Worm (Caenorhabditis elegans) whole organism, late embryonic: ENCODE results near the gene ZK381.62.

Source experiments
- C08G9.2 ChIP-seq: sonication (generic microtip); optimal IDR thresholded peaks from 2 replicates; lab custom pipeline; 2016; ENCODE audit warnings: mild to moderate bottlenecking, missing genetic modification characterization, moderate library complexity, missing compliant biosample characterization
- F13H6.1 ChIP-seq: sonication (generic microtip); optimal IDR thresholded peaks from 2 replicates; lab custom pipeline; 2016; ENCODE audit warnings: missing genetic modification characterization, missing compliant biosample characterization
- K02D7.2 ChIP-seq: sonication (generic microtip); optimal IDR thresholded peaks from 2 replicates; lab custom pipeline; 2017; ENCODE audit warnings: mild to moderate bottlenecking, missing genetic modification characterization, missing compliant biosample characterization
- K09A11.1 ChIP-seq: sonication (generic microtip); optimal IDR thresholded peaks from 2 replicates; lab custom pipeline; 2017; ENCODE audit warnings: antibody characterized with exemption, mild to moderate bottlenecking, missing genetic modification characterization, missing compliant biosample characterization; ENCODE audit not compliant: insufficient read depth
- ahr-1 ChIP-seq: sonication (generic microtip); optimal IDR thresholded peaks from 2 replicates; lab custom pipeline; 2016; ENCODE audit warnings: missing genetic modification characterization, missing compliant biosample characterization
- ama-1 ChIP-seq: fragments of 150-350 bp; optimal IDR thresholded peaks from 2 replicates; lab custom pipeline; 2014
- ceh-14 ChIP-seq: sonication (generic microtip); optimal IDR thresholded peaks from 2 replicates; lab custom pipeline; 2016; ENCODE audit warnings: missing genotype, missing genetic modification characterization, missing compliant biosample characterization
- ceh-22 ChIP-seq: sonication (generic microtip); optimal IDR thresholded peaks from 2 replicates; lab custom pipeline; 2017; ENCODE audit warnings: missing biosample characterization, missing genetic modification characterization
- ceh-34 ChIP-seq: sonication (generic microtip); optimal IDR thresholded peaks from 2 replicates; lab custom pipeline; 2016; ENCODE audit warnings: mild to moderate bottlenecking, missing genetic modification characterization, missing compliant biosample characterization
- ceh-48 ChIP-seq: sonication (generic microtip); optimal IDR thresholded peaks from 2 replicates; lab custom pipeline; 2016; ENCODE audit warnings: missing genetic modification characterization, inconsistent platforms, missing compliant biosample characterization
- ceh-6 ChIP-seq: fragments of 200-800 bp; sonication (Bioruptor generic); optimal IDR thresholded peaks from 2 replicates; lab custom pipeline; 2018; ENCODE audit warnings: mild to moderate bottlenecking, missing genetic modification characterization, missing compliant biosample characterization
- ceh-9 ChIP-seq: sonication (generic microtip); optimal IDR thresholded peaks from 2 replicates; lab custom pipeline; 2016; ENCODE audit warnings: mild to moderate bottlenecking, missing genetic modification characterization, inconsistent platforms, missing compliant biosample characterization
- dmd-4 ChIP-seq: sonication (generic microtip); optimal IDR thresholded peaks from 2 replicates; lab custom pipeline; 2016; ENCODE audit warnings: borderline replicate concordance, missing genetic modification characterization, missing compliant biosample characterization
- elt-2 ChIP-seq: sonication (generic microtip); optimal IDR thresholded peaks from 2 replicates; lab custom pipeline; 2016; ENCODE audit warnings: missing genetic modification reagents, missing genetic modification characterization, missing compliant biosample characterization
- elt-4 ChIP-seq: sonication (generic microtip); optimal IDR thresholded peaks from 2 replicates; lab custom pipeline; 2016; ENCODE audit warnings: missing genetic modification characterization, missing compliant biosample characterization
- ets-4 ChIP-seq: sonication (generic microtip); optimal IDR thresholded peaks from 2 replicates; lab custom pipeline; 2016; ENCODE audit warnings: missing genetic modification characterization, missing compliant biosample characterization
- eyg-1 ChIP-seq: sonication (generic microtip); optimal IDR thresholded peaks from 2 replicates; lab custom pipeline; 2016; ENCODE audit warnings: missing genotype, missing genetic modification characterization, missing compliant biosample characterization
- fax-1 ChIP-seq: sonication (generic microtip); optimal IDR thresholded peaks from 2 replicates; lab custom pipeline; 2016; ENCODE audit warnings: missing genotype, missing genetic modification characterization, missing compliant biosample characterization
- hlh-13 ChIP-seq: fragments of 200-800 bp; sonication (Bioruptor generic); optimal IDR thresholded peaks from 2 replicates; lab custom pipeline; 2018; ENCODE audit warnings: mild to moderate bottlenecking, missing genetic modification characterization, missing compliant biosample characterization
- hlh-15 ChIP-seq: sonication (generic microtip); optimal IDR thresholded peaks from 2 replicates; lab custom pipeline; 2016; ENCODE audit warnings: missing genetic modification characterization, missing compliant biosample characterization
- hlh-8 ChIP-seq: sonication (generic microtip); optimal IDR thresholded peaks from 2 replicates; lab custom pipeline; 2016; ENCODE audit warnings: missing genotype, missing genetic modification characterization, missing compliant biosample characterization
- lim-6 ChIP-seq: sonication (generic microtip); optimal IDR thresholded peaks from 2 replicates; lab custom pipeline; 2016; ENCODE audit warnings: missing genetic modification characterization, missing compliant biosample characterization
- madf-2 ChIP-seq: sonication (generic microtip); optimal IDR thresholded peaks from 2 replicates; lab custom pipeline; 2017; ENCODE audit warnings: missing genetic modification characterization, missing compliant biosample characterization
- nhr-11 ChIP-seq: fragments of 150-350 bp; optimal IDR thresholded peaks from 2 replicates; lab custom pipeline; 2014; ENCODE audit warnings: missing biosample characterization, missing genetic modification characterization
- npax-4 ChIP-seq: sonication (generic microtip); optimal IDR thresholded peaks from 2 replicates; lab custom pipeline; 2016; ENCODE audit warnings: missing genetic modification characterization, missing compliant biosample characterization
- odd-2 ChIP-seq: sonication (generic microtip); optimal IDR thresholded peaks from 2 replicates; lab custom pipeline; 2017; ENCODE audit warnings: antibody characterized with exemption, mild to moderate bottlenecking, missing genetic modification characterization, missing compliant biosample characterization
- pag-3 ChIP-seq: sonication (generic microtip); optimal IDR thresholded peaks from 2 replicates; lab custom pipeline; 2016; ENCODE audit warnings: missing compliant biosample characterization, missing genetic modification characterization, borderline replicate concordance
- pat-9 ChIP-seq: fragments of 200-800 bp; sonication (Bioruptor generic); optimal IDR thresholded peaks from 2 replicates; lab custom pipeline; 2018; ENCODE audit warnings: mild to moderate bottlenecking, missing genetic modification characterization, moderate library complexity, missing compliant biosample characterization
- pax-1 ChIP-seq: fragments of 150-350 bp; optimal IDR thresholded peaks from 2 replicates; lab custom pipeline; 2014; ENCODE audit warnings: missing biosample characterization, missing genetic modification characterization
- pha-4 ChIP-seq: fragments of 150-350 bp; optimal IDR thresholded peaks from 2 replicates; lab custom pipeline; 2018; ENCODE audit warnings: missing biosample characterization, missing genetic modification reagents, missing genetic modification characterization
- rnt-1 ChIP-seq: sonication (generic microtip); optimal IDR thresholded peaks from 2 replicates; lab custom pipeline; 2016; ENCODE audit warnings: missing genetic modification characterization, missing compliant biosample characterization
- sdc-2 ChIP-seq: sonication (generic microtip); optimal IDR thresholded peaks from 2 replicates; lab custom pipeline; 2016; ENCODE audit warnings: missing genotype, missing genetic modification characterization, missing compliant biosample characterization
- sox-2 ChIP-seq: fragments of 200-800 bp; sonication (Bioruptor generic); IDR thresholded peaks from 2 replicates; pipeline ENCODE4 v1.3.6; 2022; ENCODE audit warnings: missing genetic modification reagents, missing genetic modification characterization, missing compliant biosample characterization
- syd-9 ChIP-seq: sonication (generic microtip); optimal IDR thresholded peaks from 2 replicates; lab custom pipeline; 2016; ENCODE audit warnings: mild to moderate bottlenecking, missing genetic modification characterization, moderate library complexity, missing compliant biosample characterization
- tbx-2 ChIP-seq: sonication (generic microtip); optimal IDR thresholded peaks from 2 replicates; lab custom pipeline; 2016; ENCODE audit warnings: missing genetic modification characterization, missing compliant biosample characterization
- unc-3 ChIP-seq, 2 experiments: fragments of 200-800 bp in 1 of 2; sonication (Bioruptor generic) in 1 of 2; sonication (generic microtip) in 1 of 2; conservative IDR thresholded peaks in 1 of 2; optimal IDR thresholded peaks in 1 of 2; 2 replicates each; pipeline versions ENCODE4 v1.3.6 to Lab custom; 2016 to 2022; ENCODE audit warnings: missing compliant biosample characterization in 2 of 2, missing genetic modification characterization in 2 of 2, missing genetic modification reagents in 1 of 2
- unc-42 ChIP-seq: sonication (generic microtip); optimal IDR thresholded peaks from 2 replicates; lab custom pipeline; 2016; ENCODE audit warnings: missing genotype, missing genetic modification characterization, missing compliant biosample characterization
- unc-55 ChIP-seq: sonication (generic microtip); optimal IDR thresholded peaks from 2 replicates; lab custom pipeline; 2017; ENCODE audit warnings: missing biosample characterization, missing genetic modification reagents, missing genetic modification characterization
- zip-5 ChIP-seq: sonication (generic microtip); optimal IDR thresholded peaks from 2 replicates; lab custom pipeline; 2016; ENCODE audit warnings: missing genetic modification characterization, missing compliant biosample characterization
- ztf-16 ChIP-seq: sonication (generic microtip); optimal IDR thresholded peaks from 2 replicates; lab custom pipeline; 2017; ENCODE audit warnings: missing genetic modification characterization, missing compliant biosample characterization

The ZK381.62 gene

DNA sequence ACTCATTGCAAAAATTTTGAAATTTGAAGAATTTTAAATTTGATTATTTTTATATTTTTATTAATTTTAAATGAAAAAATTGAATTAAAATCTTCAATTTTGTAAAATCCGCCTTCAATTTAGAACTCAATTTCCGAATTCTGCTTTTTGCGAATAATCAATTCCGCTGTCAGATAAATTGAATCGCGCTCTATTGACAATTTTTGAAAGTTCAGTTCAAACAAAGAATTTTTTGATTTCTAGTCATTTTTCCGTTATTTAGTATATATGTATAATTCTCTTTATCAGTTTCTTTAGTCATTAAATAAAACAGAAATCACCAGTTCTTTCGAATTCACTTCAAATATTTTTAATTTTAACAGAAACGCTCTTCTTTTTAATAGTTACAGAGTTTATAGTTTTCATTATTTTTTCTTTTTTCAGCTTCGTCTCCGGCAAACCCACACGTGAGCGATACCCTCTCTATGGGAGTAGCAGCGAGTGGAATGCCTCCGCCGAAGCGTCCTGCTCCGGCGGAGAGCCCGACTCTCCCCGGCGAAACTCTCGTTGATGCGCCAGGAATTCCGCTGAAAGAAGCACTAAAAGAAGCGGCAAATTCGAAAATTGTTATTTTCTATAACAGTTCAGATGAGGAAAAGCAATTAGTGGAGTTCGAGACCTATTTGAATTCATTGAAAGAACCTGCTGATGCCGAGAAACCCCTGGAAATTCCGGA, 41.8 kb upstream of the ZK381.62 start:
- TF ChIP-seq fax-1 (tag; lab: Kevin White, UChicago), result no peak
- TF ChIP-seq elt-2 (tag; lab: Kevin White, UChicago), result no peak
- no peak for TF ChIP-seq hlh-15
- TF ChIP-seq F13H6.1 (tag; lab: Kevin White, UChicago), result no peak
- no peak for TF ChIP-seq madf-2
- TF ChIP-seq zip-5, result no peak
- TF ChIP-seq npax-4 (tag; lab: Kevin White, UChicago), result no peak
- no peak for TF ChIP-seq pat-9 (tag; lab: Kevin White, UChicago)
- no peak for TF ChIP-seq ceh-34 (tag; lab: Kevin White, UChicago)
- TF ChIP-seq K02D7.2, result no peak
- no peak for TF ChIP-seq ceh-48 (tag; lab: Kevin White, UChicago)
- TF ChIP-seq unc-55 (GFP tag; lab: Kevin White, UChicago), result no peak
- TF ChIP-seq rnt-1, result no peak
- TF ChIP-seq lim-6 (tag; lab: Kevin White, UChicago), result no peak
- TF ChIP-seq eyg-1 (tag; lab: Kevin White, UChicago), result no peak
- no peak for TF ChIP-seq unc-42
- no peak for TF ChIP-seq ets-4
- no peak for TF ChIP-seq ceh-14 (tag; lab: Kevin White, UChicago)
- no peak for TF ChIP-seq ceh-22 (tag; lab: Kevin White, UChicago)

DNA sequence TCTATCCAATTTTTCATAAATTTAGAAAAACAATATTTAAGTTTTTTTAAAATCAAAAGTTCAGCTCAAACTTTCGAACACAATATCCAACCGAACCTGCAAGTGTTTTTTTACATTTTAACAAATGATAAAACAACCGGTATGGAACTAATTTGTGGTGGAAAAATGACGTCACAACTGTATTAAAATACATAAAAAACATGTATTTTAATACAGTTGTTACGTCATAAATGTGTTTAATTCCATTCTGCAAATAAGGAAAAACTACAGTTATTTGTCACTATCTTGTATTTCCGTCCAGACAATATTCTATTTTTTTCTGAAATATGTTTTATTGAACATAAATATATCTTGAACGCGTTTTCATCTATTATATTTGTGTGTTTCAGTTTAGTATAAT, 41.1 kb upstream of the ZK381.62 start:
- TF ChIP-seq ceh-14 (tag; lab: Kevin White, UChicago) (no peak), tbx-2 (tag; lab: Kevin White, UChicago) (no peak), ahr-1 (tag; lab: Kevin White, UChicago) (no peak), unc-3 (GFP tag; conservative IDR thresholded peaks at IDR 0.05; lab: Robert Waterston, UW) (no peak), unc-3 (tag; optimal IDR thresholded peaks at IDR 0.05; lab: Kevin White, UChicago) (no peak), ztf-16 (no peak)

DNA sequence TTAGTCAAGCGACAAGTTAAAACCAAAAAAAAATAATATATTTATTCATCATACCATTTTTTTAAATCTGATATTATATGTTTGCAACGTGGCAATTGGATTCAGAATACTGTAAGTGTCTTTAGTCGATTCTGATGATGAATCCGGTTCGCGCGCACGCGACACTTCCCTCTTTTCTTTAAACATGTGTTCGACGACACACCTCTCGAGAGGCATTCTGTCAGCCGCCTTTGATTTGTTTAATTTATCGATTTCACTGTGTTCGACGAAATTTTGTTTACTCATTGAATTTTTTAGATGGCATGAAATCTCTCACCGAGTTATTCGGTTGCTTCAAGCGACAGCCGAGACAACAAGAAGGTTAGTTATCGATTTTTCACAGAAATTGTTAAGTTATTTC, 40.6 kb upstream of the ZK381.62 start, which contains the start of gene trxr-1:
trxr-1 (plus strand) TSS at position 227 of the 400 bp plus-strand sequence.
- TF ChIP-seq hlh-13 (GFP tag; lab: Kevin White, UChicago) (no peak), hlh-15 (no peak), rnt-1 (no peak), syd-9 (tag; lab: Kevin White, UChicago) (no peak), pha-4 (no peak), zip-5 (no peak), elt-2 (tag; lab: Kevin White, UChicago) (no peak), nhr-11 (no peak), pax-1 (no peak)

DNA sequence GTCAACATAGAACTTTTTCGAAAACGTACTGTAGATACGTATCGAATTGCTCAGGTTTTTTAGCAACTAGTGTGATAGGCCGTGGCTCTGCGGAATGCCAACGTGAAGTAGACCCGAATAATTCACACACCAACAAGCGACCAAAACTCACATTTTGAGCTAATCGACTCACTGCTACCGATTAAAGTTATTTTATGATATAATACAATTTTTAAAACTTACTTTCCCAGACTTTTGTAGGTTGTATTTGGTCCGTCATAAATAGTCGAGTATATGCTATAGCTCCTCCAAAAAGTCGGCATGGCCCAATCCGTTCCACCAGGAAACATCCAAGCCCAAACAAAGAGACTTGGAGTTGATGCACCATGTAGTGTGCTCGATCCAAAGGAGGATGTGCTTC, 39.7 kb upstream of the ZK381.62 start, which contains the start of gene C25A8.1:
C25A8.1 (plus strand) TSS at position 301 of the 400 bp plus-strand sequence.
- TF ChIP-seq pax-1 (no peak), K09A11.1 (tag; lab: Kevin White, UChicago) (no peak), ceh-9 (tag; lab: Kevin White, UChicago) (no peak), sdc-2 (tag; lab: Kevin White, UChicago) (no peak), ceh-48 (tag; lab: Kevin White, UChicago) (no peak), elt-4 (tag; lab: Kevin White, UChicago) (no peak), hlh-8 (no peak), dmd-4 (no peak), pag-3 (tag; lab: Kevin White, UChicago) (no peak)
- TF ChIP-seq, all 69 proteins: peak for 0

DNA sequence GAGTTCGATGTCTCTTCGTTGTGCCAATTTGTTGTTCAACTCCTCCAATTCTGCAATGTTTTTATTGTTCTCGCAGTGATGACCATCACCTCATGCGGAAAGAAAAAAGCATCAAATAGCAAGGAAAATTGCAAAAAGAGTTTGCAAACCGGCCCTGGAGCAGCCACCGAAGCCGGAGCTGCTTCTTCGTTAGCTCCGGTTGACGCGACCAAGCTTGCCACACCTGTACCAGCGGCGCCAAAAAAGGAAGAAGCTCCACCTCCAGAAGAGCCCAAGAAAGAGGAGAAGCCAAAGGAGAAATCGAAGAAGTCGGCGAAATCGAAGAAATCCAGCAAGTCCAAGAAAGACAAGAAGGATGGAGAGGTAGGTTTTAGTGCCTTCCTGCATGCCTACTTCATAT, 39.1 kb upstream of the ZK381.62 start:
- no peak for TF ChIP-seq K02D7.2
- TF ChIP-seq odd-2, result no peak
- TF ChIP-seq ceh-6 (GFP tag; lab: Kevin White, UChicago), result no peak
- no peak for TF ChIP-seq C08G9.2 (tag; lab: Kevin White, UChicago)
- no peak for TF ChIP-seq sox-2 (GFP tag; lab: Robert Waterston, UW)
- TF ChIP-seq ama-1 (lab: Kevin White, UChicago), result no peak
- TF ChIP-seq, all 69 proteins: peak for 0
